Fruit fly (Drosophila melanogaster) whole organism, pupa: Measurements from ENCODE around the gene NimC3.

Source experiments
- CG12605 ChIP-seq: fragments of 200-800 bp; sonication (Bioruptor generic); IDR thresholded peaks from 2 replicates; pipeline ENCODE4 v1.3.6; 2022; ENCODE audit warnings: missing biosample characterization, missing genetic modification characterization
- CG13204 ChIP-seq: fragments of 200-800 bp; sonication (Bioruptor generic); optimal IDR thresholded peaks from 2 replicates; lab custom pipeline; 2018; ENCODE audit warnings: missing biosample characterization, mild to moderate bottlenecking, missing genetic modification characterization, moderate library complexity
- CG17806 ChIP-seq: fragments of 200-800 bp; sonication (Bioruptor generic); optimal IDR thresholded peaks from 2 replicates; lab custom pipeline; 2018; ENCODE audit warnings: missing biosample characterization, mild to moderate bottlenecking, missing genetic modification characterization, moderate library complexity
- CG34367 ChIP-seq: fragments of 200-800 bp; sonication (Bioruptor generic); optimal IDR thresholded peaks from 2 replicates; lab custom pipeline; 2018; ENCODE audit warnings: missing biosample characterization, mild to moderate bottlenecking, missing genetic modification characterization
- CG4496 ChIP-seq: fragments of 200-800 bp; sonication (Bioruptor generic); IDR thresholded peaks from 3 replicates; pipeline ENCODE4 v1.3.6; 2022; ENCODE audit warnings: missing biosample characterization, missing genetic modification characterization
- CG8159 ChIP-seq: fragments of 200-800 bp; sonication (Bioruptor generic); optimal IDR thresholded peaks from 3 replicates; lab custom pipeline; 2018; ENCODE audit warnings: missing biosample characterization, mild to moderate bottlenecking, missing genetic modification characterization, moderate library complexity
- EcR ChIP-seq: fragments of 200-800 bp; sonication (Bioruptor generic); optimal IDR thresholded peaks from 3 replicates; lab custom pipeline; 2019; ENCODE audit warnings: missing biosample characterization, missing genetic modification characterization, mild to moderate bottlenecking, moderate library complexity, missing genetic modification reagents
- Ets98B ChIP-seq: fragments of 200-800 bp; sonication (Bioruptor generic); IDR thresholded peaks from 2 replicates; pipeline ENCODE4 v1.3.6; 2022; ENCODE audit warnings: missing biosample characterization, missing genetic modification characterization
- Snoo ChIP-seq: fragments of 200-800 bp; sonication (Bioruptor generic); optimal IDR thresholded peaks from 3 replicates; lab custom pipeline; 2017; ENCODE audit warnings: missing biosample characterization, mild to moderate bottlenecking, missing genetic modification characterization, inconsistent platforms
- fd96Ca ChIP-seq: fragments of 200-800 bp; sonication (Bioruptor generic); IDR thresholded peaks from 3 replicates; pipeline ENCODE4 v1.3.6; 2022; ENCODE audit warnings: missing biosample characterization, missing genetic modification characterization

dm6 chr2L:14024051-14024745, 4.2 kb upstream of the NimC3 start:
- peak; percentile 88 for TF ChIP-seq Ets98B
- TF ChIP-seq CG8159, result peak; percentile 29
- TF ChIP-seq Snoo (tag; lab: Kevin White, UChicago), result peak; percentile 88
- TF ChIP-seq CG4496 (GFP tag; lab: Robert Waterston, UW), result peak; percentile 85
- peak; percentile 69 for TF ChIP-seq CG34367
- TF ChIP-seq fd96Ca (GFP tag; lab: Robert Waterston, UW), result peak; percentile 89
- TF ChIP-seq CG13204, result peak; percentile 71
- peak; percentile 49 for TF ChIP-seq EcR
- TF ChIP-seq CG17806 (tag; lab: Kevin White, UChicago), result peak; percentile 13
- peak; percentile 68 for TF ChIP-seq CG12605 (GFP tag; lab: Robert Waterston, UW)
